Fruit fly (Drosophila melanogaster): ENCODE results near the gene Or85e.

DNA sequence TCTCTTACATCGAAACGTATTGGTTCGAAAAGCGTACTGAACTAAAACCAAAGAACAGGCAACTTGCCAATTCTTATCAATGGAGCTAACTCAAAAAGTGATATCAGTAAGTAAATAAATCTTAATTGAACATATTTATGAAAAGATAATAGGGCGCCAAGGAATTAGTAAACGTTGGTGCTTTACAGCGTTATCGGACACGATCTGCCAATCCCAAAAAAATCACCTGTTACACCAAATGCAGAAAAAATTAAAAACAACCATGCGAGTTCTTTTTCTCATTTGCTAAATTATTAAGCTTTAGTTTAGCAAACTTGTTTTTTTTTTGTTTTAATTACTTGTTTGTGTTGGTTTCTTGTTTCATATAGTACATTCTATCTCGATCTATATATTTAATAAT lies 19.0 kb upstream of the Or85e start, which contains the start of gene CG42489:
- TF ChIP-seq CG9948 (tag; optimal IDR thresholded peaks at IDR 0.05) = no peak
- no peak for TF ChIP-seq CG32121 (GFP tag; IDR thresholded peaks at IDR 0.05)
- TF ChIP-seq Ets98B (GFP tag; IDR thresholded peaks at IDR 0.05) = no peak
- TF ChIP-seq CG34367 (tag; optimal IDR thresholded peaks at IDR 0.05) = no peak
- TF ChIP-seq D1 (tag; optimal IDR thresholded peaks at IDR 0.05) = no peak
- TF ChIP-seq CG13204 (GFP tag; optimal IDR thresholded peaks at IDR 0.05) = no peak
- no peak for TF ChIP-seq CG4496 (GFP tag; IDR thresholded peaks at IDR 0.05)
- TF ChIP-seq rn (GFP tag; IDR thresholded peaks at IDR 0.05) = no peak
- TF ChIP-seq fd96Ca (GFP tag; IDR thresholded peaks at IDR 0.05) = no peak
